Fruit fly (Drosophila melanogaster) whole organism, embryonic: ENCODE results near the gene CG31735.

Experiments
- Blimp-1 ChIP-seq: fragments of 200-800 bp; sonication (Bioruptor generic); optimal IDR thresholded peaks from 3 replicates; lab custom pipeline; 2018; ENCODE audit warnings: missing biosample characterization, missing genetic modification characterization, mild to moderate bottlenecking, moderate library complexity, missing genetic modification reagents
- CG10209 ChIP-seq: fragments of 200-800 bp; sonication (Bioruptor generic); optimal IDR thresholded peaks from 3 replicates; lab custom pipeline; 2017; ENCODE audit warnings: missing biosample characterization, mild to moderate bottlenecking, missing genetic modification characterization, missing genetic modification reagents
- CG10267 ChIP-seq: fragments of 200-800 bp; sonication (Bioruptor generic); optimal IDR thresholded peaks from 2 replicates; lab custom pipeline; 2018; ENCODE audit warnings: missing biosample characterization, mild to moderate bottlenecking, missing genetic modification characterization, moderate library complexity
- CG10431 ChIP-seq: fragments of 200-800 bp; sonication (Bioruptor generic); optimal IDR thresholded peaks from 3 replicates; lab custom pipeline; 2018; ENCODE audit warnings: missing biosample characterization, mild to moderate bottlenecking, missing genetic modification characterization
- CG12071 ChIP-seq: fragments of 200-800 bp; sonication (Bioruptor generic); optimal IDR thresholded peaks from 3 replicates; lab custom pipeline; 2018; ENCODE audit warnings: missing biosample characterization, mild to moderate bottlenecking, missing genetic modification characterization
- CG12744 ChIP-seq: fragments of 200-800 bp; sonication (Bioruptor generic); optimal IDR thresholded peaks from 2 replicates; lab custom pipeline; 2016; ENCODE audit warnings: missing biosample characterization, missing genetic modification characterization
- CG13296 ChIP-seq: fragments of 200-800 bp; sonication (Bioruptor generic); optimal IDR thresholded peaks from 3 replicates; lab custom pipeline; 2018; ENCODE audit warnings: missing biosample characterization, mild to moderate bottlenecking, missing genetic modification characterization
- CG14014 ChIP-seq: fragments of 200-800 bp; sonication (Bioruptor generic); IDR thresholded peaks from 2 replicates; pipeline ENCODE4 v1.3.6; 2022; ENCODE audit warnings: missing biosample characterization, missing genetic modification characterization
- CG14441 ChIP-seq: fragments of 200-800 bp; sonication (Bioruptor generic); IDR thresholded peaks from 2 replicates; pipeline ENCODE4 v1.3.6; 2022; ENCODE audit warnings: missing biosample characterization, missing genetic modification characterization
- CG14667 ChIP-seq: fragments of 200-800 bp; sonication (Bioruptor generic); IDR thresholded peaks from 2 replicates; pipeline ENCODE4 v1.3.6; 2022; ENCODE audit warnings: missing biosample characterization, missing genetic modification characterization
- CG15011 ChIP-seq: fragments of 200-800 bp; sonication (Bioruptor generic); optimal IDR thresholded peaks from 3 replicates; lab custom pipeline; 2018; ENCODE audit warnings: missing biosample characterization, mild to moderate bottlenecking, missing genetic modification characterization
- CG17361 ChIP-seq: fragments of 200-800 bp; sonication (Bioruptor generic); IDR thresholded peaks from 3 replicates; pipeline ENCODE4 v1.3.6; 2022; ENCODE audit warnings: missing biosample characterization, missing genetic modification characterization
- CG1792 ChIP-seq: fragments of 200-800 bp; sonication (Bioruptor generic); optimal IDR thresholded peaks from 2 replicates; lab custom pipeline; 2016; ENCODE audit warnings: missing biosample characterization, missing genetic modification characterization
- CG2199 ChIP-seq: fragments of 200-800 bp; sonication (Bioruptor generic); IDR thresholded peaks from 3 replicates; pipeline ENCODE4 v1.3.6; 2022; ENCODE audit warnings: missing biosample characterization, missing genetic modification characterization
- CG3281 ChIP-seq: fragments of 200-800 bp; sonication (Bioruptor generic); optimal IDR thresholded peaks from 3 replicates; lab custom pipeline; 2017; ENCODE audit warnings: missing biosample characterization, mild to moderate bottlenecking, missing genetic modification characterization
- CG4282 ChIP-seq: fragments of 200-800 bp; sonication (Bioruptor generic); optimal IDR thresholded peaks from 2 replicates; lab custom pipeline; 2016; ENCODE audit warnings: missing biosample characterization, missing genetic modification characterization
- CG5953 ChIP-seq: fragments of 200-800 bp; sonication (Bioruptor generic); IDR thresholded peaks from 2 replicates; pipeline ENCODE4 v1.3.6; 2022; ENCODE audit warnings: missing biosample characterization, missing genetic modification characterization
- CG7357 ChIP-seq: fragments of 200-800 bp; sonication (Bioruptor generic); IDR thresholded peaks from 3 replicates; pipeline ENCODE4 v1.3.6; 2022; ENCODE audit warnings: missing biosample characterization, missing genetic modification characterization
- CG7928 ChIP-seq: fragments of 200-800 bp; sonication (Bioruptor generic); optimal IDR thresholded peaks from 2 replicates; lab custom pipeline; 2017; ENCODE audit warnings: missing biosample characterization, mild to moderate bottlenecking, missing genetic modification characterization
- CG9215 ChIP-seq: fragments of 200-800 bp; sonication (Bioruptor generic); IDR thresholded peaks from 2 replicates; pipeline ENCODE4 v1.3.6; 2022; ENCODE audit warnings: missing biosample characterization, missing genetic modification characterization
- CkIIα-i1 ChIP-seq: fragments of 200-800 bp; sonication (Bioruptor generic); IDR thresholded peaks from 2 replicates; pipeline ENCODE4 v1.3.6; 2022; ENCODE audit warnings: missing biosample characterization, missing genetic modification characterization
- D19A ChIP-seq: fragments of 200-800 bp; optimal IDR thresholded peaks from 3 replicates; lab custom pipeline; 2019; ENCODE audit warnings: missing biosample characterization, mild to moderate bottlenecking, missing genetic modification characterization, moderate library complexity
- Ets65A ChIP-seq: fragments of 200-800 bp; sonication (Bioruptor generic); peaks from one replicate; lab custom pipeline; 2016; ENCODE audit warnings: missing biosample characterization, missing genetic modification characterization
- HLHmδ ChIP-seq: fragments of 200-800 bp; sonication (Bioruptor generic); optimal IDR thresholded peaks from 2 replicates; lab custom pipeline; 2018; ENCODE audit warnings: missing biosample characterization, mild to moderate bottlenecking, missing genetic modification characterization, moderate library complexity
- Hand ChIP-seq: fragments of 200-800 bp; sonication (Bioruptor generic); optimal IDR thresholded peaks from 2 replicates; lab custom pipeline; 2017; ENCODE audit warnings: mild to moderate bottlenecking, missing biosample characterization, missing genetic modification reagents, missing genetic modification characterization
- Hr39 ChIP-seq: fragments of >200 bp; optimal IDR thresholded peaks from 2 replicates; lab custom pipeline; 2017
- NfI ChIP-seq: fragments of 200-800 bp; sonication (Bioruptor generic); optimal IDR thresholded peaks from 3 replicates; lab custom pipeline; 2018; ENCODE audit warnings: missing biosample characterization, mild to moderate bottlenecking, missing genetic modification characterization, moderate library complexity
- Ravus ChIP-seq: fragments of 200-800 bp; sonication (Bioruptor generic); IDR thresholded peaks from 2 replicates; pipeline ENCODE4 v1.3.6; 2022; ENCODE audit warnings: missing biosample characterization, missing genetic modification characterization
- Rx ChIP-seq: fragments of 200-800 bp; sonication (Bioruptor generic); IDR thresholded peaks from 2 replicates; pipeline ENCODE4 v1.3.6; 2022; ENCODE audit warnings: missing biosample characterization, missing genetic modification characterization
- Sox100B ChIP-seq: fragments of 200-800 bp; sonication (Bioruptor generic); optimal IDR thresholded peaks from 3 replicates; lab custom pipeline; 2018; ENCODE audit warnings: missing biosample characterization, mild to moderate bottlenecking, missing genetic modification characterization
- abd-A ChIP-seq: fragments of 200-800 bp; sonication (Bioruptor generic); optimal IDR thresholded peaks from 3 replicates; lab custom pipeline; 2019; ENCODE audit warnings: missing biosample characterization, mild to moderate bottlenecking, missing genetic modification characterization, moderate library complexity
- cg ChIP-seq: fragments of 200-800 bp; sonication (Bioruptor generic); optimal IDR thresholded peaks from 3 replicates; lab custom pipeline; 2019; ENCODE audit warnings: missing biosample characterization, mild to moderate bottlenecking, missing genetic modification characterization, moderate library complexity
- ci ChIP-seq: fragments of 200-800 bp; sonication (Bioruptor generic); IDR thresholded peaks from 3 replicates; pipeline ENCODE4 v1.3.6; 2022; ENCODE audit warnings: missing biosample characterization, missing genetic modification characterization
- croc ChIP-seq: fragments of 200-800 bp; sonication (Bioruptor generic); conservative IDR thresholded peaks from 3 replicates; pipeline ENCODE4 v1.3.6; 2022; ENCODE audit warnings: missing biosample characterization, missing genetic modification characterization
- cwo ChIP-seq: fragments of 200-800 bp; sonication (Bioruptor generic); optimal IDR thresholded peaks from 3 replicates; lab custom pipeline; 2017; ENCODE audit warnings: missing biosample characterization, missing genetic modification characterization, mild to moderate bottlenecking, moderate library complexity, missing genetic modification reagents
- disco-r ChIP-seq: fragments of 200-800 bp; sonication (Bioruptor generic); optimal IDR thresholded peaks from 2 replicates; lab custom pipeline; 2016; ENCODE audit warnings: missing biosample characterization, missing genetic modification characterization
- dysf ChIP-seq: fragments of 200-800 bp; sonication (Bioruptor generic); IDR thresholded peaks from 3 replicates; pipeline ENCODE4 v1.3.6; 2022; ENCODE audit warnings: missing biosample characterization, missing genetic modification characterization
- eve ChIP-seq, 2 experiments: fragments of >200 bp; optimal IDR thresholded peaks; 2 replicates each; lab custom pipeline; 2017; ENCODE audit warnings: missing biosample characterization in 2 of 2, missing genetic modification characterization in 2 of 2
- fu2 ChIP-seq: fragments of 200-800 bp; sonication (Bioruptor generic); optimal IDR thresholded peaks from 2 replicates; lab custom pipeline; 2016; ENCODE audit warnings: missing biosample characterization, missing genetic modification characterization
- gcm ChIP-seq: fragments of 200-800 bp; sonication (Bioruptor generic); optimal IDR thresholded peaks from 2 replicates; lab custom pipeline; 2019; ENCODE audit warnings: missing biosample characterization, mild to moderate bottlenecking, missing genetic modification characterization, moderate library complexity
- insv ChIP-seq, 2 experiments: fragments of 200-800 bp; sonication (Bioruptor generic); optimal IDR thresholded peaks; 3 replicates each; lab custom pipeline; 2016 to 2018; ENCODE audit warnings: missing biosample characterization in 2 of 2, missing genetic modification characterization in 2 of 2
- kah ChIP-seq: fragments of 200-800 bp; sonication (Bioruptor generic); optimal IDR thresholded peaks from 2 replicates; lab custom pipeline; 2018; ENCODE audit warnings: missing biosample characterization, mild to moderate bottlenecking, missing genetic modification characterization
- lab ChIP-seq: fragments of 200-800 bp; sonication (Bioruptor generic); optimal IDR thresholded peaks from 3 replicates; lab custom pipeline; 2017; ENCODE audit warnings: missing biosample characterization, missing genetic modification characterization, mild to moderate bottlenecking, moderate library complexity, missing genetic modification reagents
- lmd ChIP-seq: fragments of 200-800 bp; sonication (Bioruptor generic); IDR thresholded peaks from 2 replicates; pipeline ENCODE4 v1.3.6; 2022; ENCODE audit warnings: missing biosample characterization, missing genetic modification characterization
- lola ChIP-seq, 3 experiments: fragments of >200 bp in 2 of 3; fragments of 200-800 bp in 1 of 3; sonication (Bioruptor generic) in 1 of 3; optimal IDR thresholded peaks; 2 replicates each; lab custom pipeline; 2017 to 2019; ENCODE audit warnings: missing biosample characterization in 3 of 3, missing genetic modification characterization in 3 of 3, mild to moderate bottlenecking in 1 of 3, moderate library complexity in 1 of 3
- pita ChIP-seq: fragments of 200-800 bp; sonication (Bioruptor generic); optimal IDR thresholded peaks from 2 replicates; lab custom pipeline; 2017; ENCODE audit warnings: missing biosample characterization, mild to moderate bottlenecking, missing genetic modification characterization
- row ChIP-seq: fragments of 200-800 bp; sonication (Bioruptor generic); IDR thresholded peaks from 3 replicates; pipeline ENCODE4 v1.3.6; 2022; ENCODE audit warnings: missing biosample characterization, missing genetic modification characterization
- so ChIP-seq: fragments of 200-800 bp; sonication (Bioruptor generic); IDR thresholded peaks from 3 replicates; pipeline ENCODE4 v1.3.6; 2022; ENCODE audit warnings: missing biosample characterization, missing genetic modification characterization
- tgo ChIP-seq: fragments of 200-800 bp; sonication (Bioruptor generic); IDR thresholded peaks from 3 replicates; pipeline ENCODE4 v1.3.6; 2022; ENCODE audit warnings: missing biosample characterization, missing genetic modification characterization
- tin ChIP-seq: fragments of 200-800 bp; sonication (Bioruptor generic); optimal IDR thresholded peaks from 3 replicates; lab custom pipeline; 2016; ENCODE audit warnings: missing biosample characterization, missing genetic modification characterization
- vnd ChIP-seq: fragments of 200-800 bp; sonication (Bioruptor generic); IDR thresholded peaks from 3 replicates; pipeline ENCODE4 v1.3.6; 2022; ENCODE audit warnings: missing biosample characterization, missing genetic modification characterization; ENCODE audit not compliant: partially characterized antibody
- wek ChIP-seq: fragments of 200-800 bp; sonication (Bioruptor generic); optimal IDR thresholded peaks from 3 replicates; lab custom pipeline; 2018; ENCODE audit warnings: missing biosample characterization, mild to moderate bottlenecking, missing genetic modification characterization, moderate library complexity

The CG31735 gene

dm6 chr2L:15909826-15910225 lies 14.6 kb downstream of the CG31735 start (continued):
- peak; percentile 33; the same call in 1 of the 3 replicates for TF ChIP-seq dysf (GFP tag; lab: Robert Waterston, UW)
- TF ChIP-seq CG3281 (GFP tag; lab: Kevin White, UChicago): no peak
- no peak for TF ChIP-seq CG5953
- TF ChIP-seq CG17361 (GFP tag; lab: Robert Waterston, UW): no peak
- TF ChIP-seq eve (GFP tag; optimal IDR thresholded peaks at IDR 0.05; lab: Kevin White, UChicago): no peak
- no peak for TF ChIP-seq HLHmδ (GFP tag; lab: Kevin White, UChicago)
- no peak for TF ChIP-seq Rx
- TF ChIP-seq cg: no peak
- TF ChIP-seq CG10431 (GFP tag; lab: Kevin White, UChicago): no peak
- TF ChIP-seq CG9215 (GFP tag; lab: Robert Waterston, UW): no peak
- no peak for TF ChIP-seq Ravus (GFP tag; lab: Robert Waterston, UW)
- TF ChIP-seq CG13296: peak; percentile 69
- peak; percentile 54 for TF ChIP-seq CG12071 (GFP tag; lab: Kevin White, UChicago)
- TF ChIP-seq lab (GFP tag; lab: Kevin White, UChicago): peak; percentile 61
- no peak for TF ChIP-seq insv (GFP tag; optimal IDR thresholded peaks at IDR 0.05; lab: Kevin White, UChicago)
- no peak for TF ChIP-seq ci
- TF ChIP-seq CG14441 (GFP tag; lab: Robert Waterston, UW): peak; percentile 49
- no peak for TF ChIP-seq D19A (tag; lab: Kevin White, UChicago)
- TF ChIP-seq CG10267 (tag; lab: Kevin White, UChicago): no peak
- TF ChIP-seq wek (GFP tag; lab: Kevin White, UChicago): no peak
- peak; percentile 76 for TF ChIP-seq Blimp-1
- TF ChIP-seq vnd (GFP tag; lab: Robert Waterston, UW): no peak
- no peak for TF ChIP-seq CG7357 (GFP tag; lab: Robert Waterston, UW)
- TF ChIP-seq so (GFP tag; lab: Robert Waterston, UW): peak; percentile 62; the same call in 1 of the 3 replicates
- no peak for TF ChIP-seq CkIIα-i1 (GFP tag; lab: Robert Waterston, UW)
- no peak for TF ChIP-seq fu2 (GFP tag; lab: Kevin White, UChicago)
- no peak for TF ChIP-seq disco-r
- no peak for TF ChIP-seq lmd (GFP tag; lab: Robert Waterston, UW)
- no peak for TF ChIP-seq CG1792 (GFP tag; lab: Kevin White, UChicago)
- TF ChIP-seq abd-A (tag; lab: Kevin White, UChicago): peak; percentile 97
- TF ChIP-seq CG2199 (GFP tag; lab: Robert Waterston, UW): 0 out of 3 replicates have a peak, but pooled peaks have one; percentile 54
- peak; percentile 61 for TF ChIP-seq cwo (GFP tag; lab: Kevin White, UChicago)
- no peak for TF ChIP-seq Hr39 (lab: Kevin White, UChicago)
- no peak for TF ChIP-seq CG4282 (GFP tag; lab: Kevin White, UChicago)
- peak; percentile 15; the same call in 1 of the 3 replicates for TF ChIP-seq row (GFP tag; lab: Robert Waterston, UW)
- no peak for TF ChIP-seq croc (GFP tag; lab: Robert Waterston, UW)
- no peak for TF ChIP-seq CG12744
- no peak for TF ChIP-seq lola (GFP tag; optimal IDR thresholded peaks at IDR 0.05; lab: Kevin White, UChicago)
- no peak for TF ChIP-seq tin
- peak; percentile 33 for TF ChIP-seq NfI (GFP tag; lab: Kevin White, UChicago)
- TF ChIP-seq gcm (GFP tag; lab: Kevin White, UChicago): no peak
- no peak for TF ChIP-seq CG15011 (GFP tag; lab: Kevin White, UChicago)
- no peak for TF ChIP-seq Ets65A
- no peak for TF ChIP-seq pita (GFP tag; lab: Kevin White, UChicago)
- TF ChIP-seq CG14014 (GFP tag; lab: Robert Waterston, UW): no peak; the same call in 1 of the 2 replicates
- no peak for TF ChIP-seq CG14667 (GFP tag; lab: Robert Waterston, UW)
- no peak for TF ChIP-seq CG7928 (GFP tag; lab: Kevin White, UChicago)
- no peak for TF ChIP-seq tgo (GFP tag; lab: Robert Waterston, UW)
- peak; percentile 29 for TF ChIP-seq Hand
- no peak for TF ChIP-seq Sox100B (GFP tag; lab: Kevin White, UChicago)
- TF ChIP-seq CG10209 (GFP tag; lab: Kevin White, UChicago): peak; percentile 19
- no peak for TF ChIP-seq kah (GFP tag; lab: Kevin White, UChicago)
